Worm (Caenorhabditis elegans) whole organism, L4 larva: ENCODE data around the gene C02G6.3.

Experiments
- F10B5.3 ChIP-seq: sonication (generic microtip); optimal IDR thresholded peaks from 2 replicates; lab custom pipeline; 2016; ENCODE audit warnings: mild to moderate bottlenecking, missing genetic modification characterization, missing compliant biosample characterization
- F37D6.2 ChIP-seq: sonication (generic microtip); optimal IDR thresholded peaks from 2 replicates; lab custom pipeline; 2016; ENCODE audit warnings: mild to moderate bottlenecking, missing genetic modification characterization, missing compliant biosample characterization
- Y5F2A.4 ChIP-seq: fragments of 200-800 bp; sonication (Bioruptor generic); optimal IDR thresholded peaks from 2 replicates; lab custom pipeline; 2018; ENCODE audit warnings: mild to moderate bottlenecking, missing genetic modification characterization, missing compliant biosample characterization
- Y75B8A.6 ChIP-seq: fragments of 200-800 bp; sonication (Bioruptor generic); IDR thresholded peaks from 2 replicates; pipeline ENCODE4 v1.3.6; 2022; ENCODE audit warnings: missing genetic modification reagents, missing genetic modification characterization, missing compliant biosample characterization
- aha-1 ChIP-seq: fragments of 150-350 bp; peaks from one replicate; lab custom pipeline; 2014; ENCODE audit warnings: missing biosample characterization, missing genetic modification characterization
- daf-12 ChIP-seq: fragments of 150-350 bp; optimal IDR thresholded peaks from 2 replicates; lab custom pipeline; 2014; ENCODE audit warnings: missing biosample characterization, missing genetic modification reagents, missing genetic modification characterization
- daf-16 ChIP-seq, 3 experiments: sonication (generic microtip); optimal IDR thresholded peaks; 2 replicates each; lab custom pipeline; 2016 to 2017; ENCODE audit warnings: missing genetic modification characterization in 3 of 3, missing genetic modification reagents in 3 of 3, mild to moderate bottlenecking in 2 of 3, missing compliant biosample characterization in 2 of 3, missing biosample characterization in 1 of 3, moderate library complexity in 1 of 3
- daf-19 ChIP-seq: fragments of 200-800 bp; sonication (Bioruptor generic); conservative IDR thresholded peaks from 2 replicates; pipeline ENCODE4 v1.3.6; 2022; ENCODE audit warnings: missing genetic modification characterization, missing compliant biosample characterization
- dmd-6 ChIP-seq: fragments of 200-800 bp; sonication (Bioruptor generic); IDR thresholded peaks from 2 replicates; pipeline ENCODE4 v1.3.6; 2022; ENCODE audit warnings: missing genetic modification reagents, missing genetic modification characterization, missing compliant biosample characterization
- dpl-1 ChIP-seq: fragments of 150-350 bp; optimal IDR thresholded peaks from 2 replicates; lab custom pipeline; 2014; ENCODE audit warnings: missing biosample characterization, missing genetic modification reagents, missing genetic modification characterization
- egl-27 ChIP-seq: sonication (generic microtip); optimal IDR thresholded peaks from 3 replicates; lab custom pipeline; 2017; ENCODE audit warnings: missing biosample characterization, missing genetic modification reagents, missing genetic modification characterization
- egl-43 ChIP-seq: fragments of 200-800 bp; sonication (Bioruptor generic); IDR thresholded peaks from 2 replicates; pipeline ENCODE4 v1.3.6; 2022; ENCODE audit warnings: missing genetic modification reagents, missing genetic modification characterization, missing compliant biosample characterization
- fkh-10 ChIP-seq: fragments of 150-350 bp; optimal IDR thresholded peaks from 2 replicates; lab custom pipeline; 2014; ENCODE audit warnings: missing biosample characterization, missing genetic modification reagents, missing genetic modification characterization
- gei-8 ChIP-seq: fragments of 200-800 bp; sonication (Bioruptor generic); optimal IDR thresholded peaks from 2 replicates; lab custom pipeline; 2018; ENCODE audit warnings: mild to moderate bottlenecking, missing genetic modification characterization, missing compliant biosample characterization
- hlh-11 ChIP-seq: fragments of 200-800 bp; sonication (Bioruptor generic); optimal IDR thresholded peaks from 2 replicates; lab custom pipeline; 2018; ENCODE audit warnings: mild to moderate bottlenecking, missing genetic modification characterization, missing compliant biosample characterization
- hlh-30 ChIP-seq: sonication (generic microtip); optimal IDR thresholded peaks from 2 replicates; lab custom pipeline; 2017; ENCODE audit warnings: antibody characterized with exemption, mild to moderate bottlenecking, missing genetic modification characterization, missing compliant biosample characterization; ENCODE audit not compliant: insufficient read depth
- hmg-1.1 ChIP-seq: fragments of 200-800 bp; sonication (Bioruptor generic); IDR thresholded peaks from 2 replicates; pipeline ENCODE4 v1.3.6; 2022; ENCODE audit warnings: missing genetic modification reagents, missing genetic modification characterization, missing compliant biosample characterization
- lim-7 ChIP-seq: fragments of 200-800 bp; sonication (Bioruptor generic); IDR thresholded peaks from 2 replicates; pipeline ENCODE4 v1.3.6; 2022; ENCODE audit warnings: missing genetic modification characterization, missing compliant biosample characterization
- lin-13 ChIP-seq: fragments of 150-350 bp; optimal IDR thresholded peaks from 2 replicates; lab custom pipeline; 2014; ENCODE audit warnings: missing biosample characterization, missing genetic modification reagents, missing genetic modification characterization
- lin-15B ChIP-seq: fragments of 150-350 bp; sonication (generic microtip); optimal IDR thresholded peaks from 3 replicates; lab custom pipeline; 2014; ENCODE audit warnings: missing biosample characterization, missing genetic modification characterization
- lsy-2 ChIP-seq, 2 experiments: fragments of 150-350 bp in 1 of 2; sonication (generic microtip) in 1 of 2; optimal IDR thresholded peaks; 2 replicates each; lab custom pipeline; 2014 to 2017; ENCODE audit warnings: missing biosample characterization in 2 of 2, missing genetic modification characterization in 2 of 2
- madf-9 ChIP-seq: fragments of 200-800 bp; sonication (Bioruptor generic); conservative IDR thresholded peaks from 2 replicates; pipeline ENCODE4 v1.3.6; 2022; ENCODE audit warnings: missing genetic modification reagents, missing genetic modification characterization, missing compliant biosample characterization
- mdl-1 ChIP-seq, 2 experiments: fragments of 150-350 bp in 1 of 2; sonication (generic microtip) in 1 of 2; optimal IDR thresholded peaks; 2 replicates each; lab custom pipeline; 2014 to 2017; ENCODE audit warnings: missing biosample characterization in 2 of 2, missing genetic modification characterization in 2 of 2
- mep-1 ChIP-seq: fragments of 150-350 bp; sonication (generic microtip); optimal IDR thresholded peaks from 3 replicates; lab custom pipeline; 2014; ENCODE audit warnings: missing biosample characterization, missing genetic modification characterization
- mes-2 ChIP-seq: sonication (generic microtip); optimal IDR thresholded peaks from 2 replicates; lab custom pipeline; 2016; ENCODE audit warnings: missing genotype, mild to moderate bottlenecking, missing genetic modification characterization, missing compliant biosample characterization; ENCODE audit not compliant: poor library complexity, severe bottlenecking
- nhr-10 ChIP-seq: fragments of 150-350 bp; optimal IDR thresholded peaks from 2 replicates; lab custom pipeline; 2014; ENCODE audit warnings: missing biosample characterization, missing genetic modification characterization
- nhr-11 ChIP-seq: fragments of 150-350 bp; optimal IDR thresholded peaks from 2 replicates; lab custom pipeline; 2014; ENCODE audit warnings: missing biosample characterization, missing genetic modification characterization
- nhr-25 ChIP-seq: sonication (generic microtip); optimal IDR thresholded peaks from 2 replicates; lab custom pipeline; 2017; ENCODE audit warnings: missing genetic modification characterization, mild to moderate bottlenecking, missing compliant biosample characterization, antibody characterized with exemption, moderate library complexity, borderline replicate concordance; ENCODE audit not compliant: insufficient read depth
- nhr-28 ChIP-seq: fragments of 150-350 bp; optimal IDR thresholded peaks from 2 replicates; lab custom pipeline; 2014; ENCODE audit warnings: missing biosample characterization, missing genetic modification characterization
- pqm-1 ChIP-seq: sonication (generic microtip); optimal IDR thresholded peaks from 2 replicates; lab custom pipeline; 2017; ENCODE audit warnings: missing biosample characterization, missing genetic modification characterization
- rbr-2 ChIP-seq: sonication (generic microtip); optimal IDR thresholded peaks from 2 replicates; lab custom pipeline; 2016; ENCODE audit warnings: missing genotype, missing genetic modification characterization, missing compliant biosample characterization
- sdz-12 ChIP-seq: fragments of 200-800 bp; sonication (Bioruptor generic); optimal IDR thresholded peaks from 2 replicates; lab custom pipeline; 2018; ENCODE audit warnings: mild to moderate bottlenecking, missing genetic modification characterization, missing compliant biosample characterization
- set-16 ChIP-seq: fragments of 200-800 bp; sonication (Bioruptor generic); IDR thresholded peaks from 2 replicates; pipeline ENCODE4 v1.3.6; 2022; ENCODE audit warnings: missing genetic modification reagents, missing genetic modification characterization, missing compliant biosample characterization
- snpc-4 ChIP-seq: fragments of 150-350 bp; optimal IDR thresholded peaks from 2 replicates; lab custom pipeline; 2014; ENCODE audit warnings: missing biosample characterization, missing genetic modification characterization
- spr-3 ChIP-seq: fragments of 200-800 bp; sonication (Bioruptor generic); optimal IDR thresholded peaks from 2 replicates; lab custom pipeline; 2018; ENCODE audit warnings: mild to moderate bottlenecking, missing genetic modification characterization, missing compliant biosample characterization
- vab-7 ChIP-seq: fragments of 200-800 bp; sonication (Bioruptor generic); IDR thresholded peaks from 2 replicates; pipeline ENCODE4 v1.3.6; 2022; ENCODE audit warnings: missing genetic modification reagents, missing genetic modification characterization, missing compliant biosample characterization
- zag-1 ChIP-seq: fragments of 150-350 bp; optimal IDR thresholded peaks from 2 replicates; lab custom pipeline; 2014; ENCODE audit warnings: missing biosample characterization, missing genetic modification characterization
- zfp-2 ChIP-seq: sonication (generic microtip); optimal IDR thresholded peaks from 2 replicates; lab custom pipeline; 2016; ENCODE audit warnings: mild to moderate bottlenecking, missing genetic modification characterization, missing compliant biosample characterization
- zfp-3 ChIP-seq: fragments of 200-800 bp; sonication (Bioruptor generic); conservative IDR thresholded peaks from 2 replicates; pipeline ENCODE4 v1.3.6; 2022; ENCODE audit warnings: missing genetic modification reagents, missing genetic modification characterization, missing compliant biosample characterization
- zip-11 ChIP-seq: fragments of 200-800 bp; sonication (Bioruptor generic); IDR thresholded peaks from 2 replicates; pipeline ENCODE4 v1.3.6; 2022; ENCODE audit warnings: missing genetic modification characterization, missing compliant biosample characterization

C02G6.3 gene

DNA sequence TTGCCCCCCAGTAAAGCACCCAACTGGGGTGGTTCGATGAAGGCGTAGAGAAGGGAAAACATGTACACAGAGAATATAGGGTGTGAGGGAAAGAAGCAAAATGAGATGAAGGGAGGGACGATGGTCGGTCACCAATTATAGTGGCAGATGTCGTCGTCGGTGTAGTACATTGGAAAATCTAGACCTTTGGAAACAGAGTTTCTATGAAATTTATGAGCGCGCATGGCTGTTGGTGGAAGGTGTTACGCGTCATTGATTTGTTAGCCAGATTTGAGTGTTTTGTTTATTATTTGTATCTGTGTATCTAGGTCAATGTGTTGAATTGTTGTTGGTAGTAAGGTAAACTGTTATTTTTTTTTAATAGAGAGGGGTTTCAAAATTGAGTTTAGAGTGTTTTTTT lies 33.4 kb upstream of the C02G6.3 start:
- TF ChIP-seq sdz-12 (GFP tag; lab: Kevin White, UChicago) (no peak), snpc-4 (tag; lab: Kevin White, UChicago) (no peak), lin-15B (tag; lab: Kevin White, UChicago) (no peak), lim-7 (GFP tag; lab: Robert Waterston, UW) (no peak), zfp-3 (GFP tag; lab: Robert Waterston, UW) (no peak), egl-43 (GFP tag; lab: Robert Waterston, UW) (no peak), F10B5.3 (tag; lab: Kevin White, UChicago) (no peak)
- TF ChIP-seq, all 104 proteins: peak for 0

DNA sequence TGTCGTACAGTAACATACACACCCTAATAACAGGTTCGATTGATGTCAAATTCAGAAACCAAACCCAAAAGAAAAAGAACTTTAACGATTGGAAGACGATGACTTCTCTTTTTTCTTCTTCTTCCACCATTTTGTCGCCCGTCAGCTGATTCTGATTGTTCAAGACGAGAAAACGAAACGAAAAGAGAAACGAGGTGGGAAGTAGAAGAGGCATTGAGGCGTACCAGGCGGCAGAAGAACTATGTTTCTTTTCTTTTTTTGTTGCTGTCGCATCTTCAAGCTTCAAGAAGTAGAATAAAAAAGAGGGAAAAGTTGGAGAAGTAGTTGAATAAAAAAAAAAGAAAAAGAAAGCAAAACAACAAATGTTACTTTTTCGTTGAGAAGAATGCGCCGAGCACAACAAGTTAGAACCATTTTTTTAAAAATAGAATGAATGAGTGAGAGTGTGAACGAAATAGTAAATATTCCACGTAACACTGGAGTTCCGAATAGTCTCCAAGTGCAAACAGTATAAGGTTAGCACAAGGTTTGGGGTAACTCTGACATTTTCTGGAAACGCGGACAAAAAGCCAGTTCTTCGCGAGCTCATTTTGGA lies 32.1 kb upstream of the C02G6.3 start:
- TF ChIP-seq hlh-11 (tag; lab: Kevin White, UChicago) (peak; percentile 43), vab-7 (GFP tag; lab: Robert Waterston, UW) (no peak), fkh-10 (GFP tag; lab: Kevin White, UChicago) (peak; percentile 60), lim-7 (GFP tag; lab: Robert Waterston, UW) (no peak), mep-1 (no peak), gei-8 (no peak), dmd-6 (GFP tag; lab: Robert Waterston, UW) (peak; percentile 30), nhr-25 (tag; lab: Kevin White, UChicago) (no peak), hmg-1.1 (0 out of 2 replicates have a peak, but pooled peaks have one; percentile 12), madf-9 (GFP tag; lab: Robert Waterston, UW) (no peak), hlh-30 (tag; lab: Kevin White, UChicago) (peak; percentile 59), zag-1 (tag; lab: Kevin White, UChicago) (no peak), F37D6.2 (tag; lab: Kevin White, UChicago) (no peak), daf-19 (GFP tag; lab: Robert Waterston, UW) (no peak), Y75B8A.6 (GFP tag; lab: Robert Waterston, UW) (no peak), daf-12 (tag; lab: Kevin White, UChicago) (no peak), lin-13 (GFP tag; lab: Kevin White, UChicago) (no peak), mes-2 (tag; lab: Kevin White, UChicago) (no peak), spr-3 (GFP tag; lab: Kevin White, UChicago) (no peak), egl-27 (no peak), pqm-1 (tag; lab: Kevin White, UChicago) (no peak), mdl-1 (tag; optimal IDR thresholded peaks at IDR 0.05; lab: Kevin White, UChicago) (no peak), dpl-1 (GFP tag; lab: Kevin White, UChicago) (no peak), zfp-2 (tag; lab: Kevin White, UChicago) (no peak), set-16 (no peak), lsy-2 (tag; optimal IDR thresholded peaks at IDR 0.05; lab: Kevin White, UChicago) (no peak)

- TF ChIP-seq mes-2 (tag; lab: Kevin White, UChicago) (no peak), nhr-10 (tag; lab: Kevin White, UChicago) (no peak), lin-13 (GFP tag; lab: Kevin White, UChicago) (no peak), aha-1 (tag; lab: Kevin White, UChicago) (peak; percentile 74)
Measured at ce11 chrV:5850671-5851070, 29.5 kb upstream of the C02G6.3 start.

- TF ChIP-seq nhr-28 (peak; percentile 12), daf-16 (GFP tag; optimal IDR thresholded peaks at IDR 0.05; lab: Kevin White, UChicago) (peak in 1 of 2 experiments; percentile 67), daf-16 (tag; optimal IDR thresholded peaks at IDR 0.05; lab: Kevin White, UChicago) (no peak), zip-11 (GFP tag; lab: Robert Waterston, UW) (no peak), rbr-2 (tag; lab: Kevin White, UChicago) (peak; percentile 15), Y5F2A.4 (GFP tag; lab: Kevin White, UChicago) (no peak), nhr-11 (tag; lab: Kevin White, UChicago) (peak; percentile 38), hlh-11 (tag; lab: Kevin White, UChicago) (peak; percentile 29)
Measured at ce11 chrV:5851631-5852030, 28.5 kb upstream of the C02G6.3 start.
